Fruit fly (Drosophila melanogaster): ENCODE measurements around the gene Ref2.
A peak's percentile ranks its signal among the peaks of the same experiment; 100 is the strongest.

The Ref2 gene

DNA sequence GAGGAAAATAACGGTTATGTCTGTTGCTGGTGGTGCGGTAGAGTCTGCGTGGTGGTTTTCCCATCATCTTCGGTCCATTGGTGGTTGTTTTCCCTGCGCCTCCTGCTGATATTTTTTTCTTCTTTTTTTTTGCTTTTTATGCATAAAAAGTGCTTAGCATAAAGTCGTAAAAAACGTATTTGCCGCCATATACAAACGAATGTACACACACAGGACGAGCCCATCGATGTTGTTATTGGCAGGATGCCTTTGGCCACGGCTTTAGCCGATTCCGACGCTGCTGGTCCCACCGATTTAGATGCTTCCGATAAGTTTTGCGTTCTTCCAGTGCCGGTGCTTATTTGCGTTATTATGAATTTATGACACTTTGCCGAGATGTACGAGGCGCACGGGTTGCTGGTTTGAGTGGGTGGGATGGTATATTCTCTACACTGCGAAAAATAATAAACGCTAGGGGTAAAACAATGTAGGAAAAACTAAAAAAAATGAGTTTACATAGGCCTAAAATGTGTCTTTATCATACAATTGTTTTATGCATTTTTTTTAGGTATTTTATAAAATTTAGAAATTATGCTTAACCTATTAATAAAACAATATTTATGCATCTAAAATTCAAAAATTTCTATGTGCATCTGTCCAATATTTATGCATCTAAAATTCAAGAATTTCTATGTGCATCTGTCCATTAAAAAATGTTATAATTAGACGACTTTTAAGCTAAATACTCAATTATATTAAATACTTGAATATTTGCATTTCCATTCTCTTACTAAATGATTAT, 79.1 kb downstream of the Ref2 start (continued):
- peak; percentile 72 for TF ChIP-seq CG17361 (GFP tag; IDR thresholded peaks at IDR 0.05)
- TF ChIP-seq Hr3 (GFP tag; optimal IDR thresholded peaks at IDR 0.05) = peak; percentile 9
- TF ChIP-seq gem (tag; optimal IDR thresholded peaks at IDR 0.05) = peak; percentile 68
- peak; percentile 16 for TF ChIP-seq Ssrp (tag; optimal IDR thresholded peaks at IDR 0.05)
- TF ChIP-seq CG13424 (tag; optimal IDR thresholded peaks at IDR 0.05) = peak; percentile 50
- peak; percentile 62 for TF ChIP-seq CG7556 (GFP tag; optimal IDR thresholded peaks at IDR 0.05)
- peak; percentile 32 for TF ChIP-seq dmrt11E (tag; optimal IDR thresholded peaks at IDR 0.05)
- peak; percentile 6 for TF ChIP-seq Chrac-16 (GFP tag; optimal IDR thresholded peaks at IDR 0.05)
- TF ChIP-seq unpg (GFP tag; optimal IDR thresholded peaks at IDR 0.05) = peak; percentile 5
- TF ChIP-seq CG12155 (GFP tag; optimal IDR thresholded peaks at IDR 0.05) = no peak
- no peak for TF ChIP-seq dm (GFP tag; optimal IDR thresholded peaks at IDR 0.05)
- peak; percentile 39 for TF ChIP-seq Meics (GFP tag; optimal IDR thresholded peaks at IDR 0.05)
- TF ChIP-seq abd-A (tag; optimal IDR thresholded peaks at IDR 0.05) = peak; percentile 79
- peak; percentile 47 for TF ChIP-seq grau (tag; optimal IDR thresholded peaks at IDR 0.05)
- peak; percentile 49 for TF ChIP-seq CG2712 (tag; optimal IDR thresholded peaks at IDR 0.05)
- no peak for TF ChIP-seq CG12104 (GFP tag; optimal IDR thresholded peaks at IDR 0.05)
- TF ChIP-seq CG30403 (GFP tag; optimal IDR thresholded peaks at IDR 0.05) = peak; percentile 2
- peak; percentile 59 for TF ChIP-seq CG11504 (tag; optimal IDR thresholded peaks at IDR 0.05)
- TF ChIP-seq CTCF (GFP tag; optimal IDR thresholded peaks at IDR 0.05) = no peak
- peak; percentile 7 for TF ChIP-seq Blimp-1 (GFP tag; optimal IDR thresholded peaks at IDR 0.05)
- TF ChIP-seq Sox100B (GFP tag; optimal IDR thresholded peaks at IDR 0.05) = peak; percentile 26
- peak; percentile 43 for TF ChIP-seq CG10979 (tag; optimal IDR thresholded peaks at IDR 0.05)
- TF ChIP-seq CG2120 (GFP tag; optimal IDR thresholded peaks at IDR 0.05) = peak; percentile 10
- peak in 1 of 2 experiments; percentile 43 for TF ChIP-seq Hr51 (GFP tag; optimal IDR thresholded peaks at IDR 0.05)
- TF ChIP-seq CG10267 (tag; optimal IDR thresholded peaks at IDR 0.05) = peak; percentile 23
- TF ChIP-seq CG18262 (tag; optimal IDR thresholded peaks at IDR 0.05) = peak; percentile 61
- peak; percentile 60 for TF ChIP-seq CG7839 (tag; optimal IDR thresholded peaks at IDR 0.05)
- TF ChIP-seq CG14710 (tag; optimal IDR thresholded peaks at IDR 0.05) = peak; percentile 18
- peak; percentile 48 for TF ChIP-seq CoRest (tag; optimal IDR thresholded peaks at IDR 0.05)
- peak; percentile 6 for TF ChIP-seq fd96Cb (tag; optimal IDR thresholded peaks at IDR 0.05)
- peak; percentile 12 for TF ChIP-seq CG15269 (tag; optimal IDR thresholded peaks at IDR 0.05)
- peak; percentile 7 for TF ChIP-seq Hmr (GFP tag; optimal IDR thresholded peaks at IDR 0.05)
- TF ChIP-seq tin (GFP tag; optimal IDR thresholded peaks at IDR 0.05) = no peak
- peak; percentile 11 for TF ChIP-seq CG9437 (GFP tag; optimal IDR thresholded peaks at IDR 0.05)
- TF ChIP-seq sqz (GFP tag; optimal IDR thresholded peaks at IDR 0.05) = peak; percentile 79
- TF ChIP-seq CG31441 (GFP tag; IDR thresholded peaks at IDR 0.05) = peak; percentile 51; the same call in 1 of the 2 replicates

Data from whole organism, embryonic.